Worm (Caenorhabditis elegans): ENCODE data around the gene lipl-8.

lipl-8 gene

ce11 chrV:14763582-14763981 is 15.1 kb upstream of the lipl-8 start:
- TF ChIP-seq F37B4.10 (GFP tag; IDR thresholded peaks at IDR 0.05) = no peak
- TF ChIP-seq zfh-2 (GFP tag; conservative IDR thresholded peaks at IDR 0.05) = no peak
- TF ChIP-seq let-607 (tag; optimal IDR thresholded peaks at IDR 0.05) = no peak
- TF ChIP-seq hmg-20 (GFP tag; IDR thresholded peaks at IDR 0.05) = no peak
- TF ChIP-seq akir-1 (GFP tag; optimal IDR thresholded peaks at IDR 0.05) = no peak
- no peak for TF ChIP-seq let-526 (GFP tag; IDR thresholded peaks at IDR 0.05)
- no peak for TF ChIP-seq rec-8 (tag; optimal IDR thresholded peaks at IDR 0.05)
- no peak for TF ChIP-seq sea-2 (GFP tag; IDR thresholded peaks at IDR 0.05)
- TF ChIP-seq nhr-120 (GFP tag; IDR thresholded peaks at IDR 0.05) = no peak
- TF ChIP-seq Y79H2A.3 (GFP tag; conservative IDR thresholded peaks at IDR 0.05) = no peak

DNA sequence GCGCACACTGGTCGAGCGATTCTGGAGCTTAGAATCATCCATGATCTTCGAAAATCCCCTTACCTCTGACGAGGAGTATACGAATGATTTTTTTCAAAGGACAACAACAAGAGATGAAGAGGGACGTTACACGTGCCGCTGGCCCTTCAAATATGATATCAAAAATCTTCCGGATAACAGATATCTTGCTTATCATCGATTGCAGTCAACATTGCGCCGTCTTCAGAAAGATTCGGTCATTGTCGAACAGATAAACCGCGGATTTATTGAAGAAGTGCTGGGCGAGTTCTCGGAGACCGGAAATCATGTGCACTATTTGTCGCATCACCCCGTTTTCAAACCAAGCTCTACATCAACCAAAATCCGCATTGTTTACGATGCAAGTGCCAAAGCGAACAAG is 14.1 kb upstream of the lipl-8 start:
- TF ChIP-seq F52B5.7 (tag; optimal IDR thresholded peaks at IDR 0.05) = no peak
- no peak for TF ChIP-seq let-526 (GFP tag; IDR thresholded peaks at IDR 0.05)
- TF ChIP-seq let-607 (tag; optimal IDR thresholded peaks at IDR 0.05) = no peak
- TF ChIP-seq Y56A3A.18 (GFP tag; IDR thresholded peaks at IDR 0.05) = no peak
- no peak for TF ChIP-seq ztf-25 (GFP tag; IDR thresholded peaks at IDR 0.05)
- TF ChIP-seq hsf-1 (GFP tag; IDR thresholded peaks at IDR 0.05) = no peak
- TF ChIP-seq lin-35 (GFP tag; optimal IDR thresholded peaks at IDR 0.05) = no peak
- TF ChIP-seq atf-7 (tag; optimal IDR thresholded peaks at IDR 0.05) = no peak
- no peak for TF ChIP-seq B0336.3 (GFP tag; IDR thresholded peaks at IDR 0.05)
- no peak for TF ChIP-seq Y53F4B.3 (GFP tag; IDR thresholded peaks at IDR 0.05)
- TF ChIP-seq unc-62 (GFP tag; optimal IDR thresholded peaks at IDR 0.05) = no peak
- no peak for TF ChIP-seq zfh-2 (GFP tag; conservative IDR thresholded peaks at IDR 0.05)

- peak; percentile 17; the same call in 1 of the 2 replicates for TF ChIP-seq egrh-3 (GFP tag; IDR thresholded peaks at IDR 0.05)
Measured at ce11 chrV:14750357-14750756, 1.8 kb upstream of the lipl-8 start, which contains the start of gene nspa-10. Gene nspa-10, minus strand, starts transcription at chrV:14750457.

DNA sequence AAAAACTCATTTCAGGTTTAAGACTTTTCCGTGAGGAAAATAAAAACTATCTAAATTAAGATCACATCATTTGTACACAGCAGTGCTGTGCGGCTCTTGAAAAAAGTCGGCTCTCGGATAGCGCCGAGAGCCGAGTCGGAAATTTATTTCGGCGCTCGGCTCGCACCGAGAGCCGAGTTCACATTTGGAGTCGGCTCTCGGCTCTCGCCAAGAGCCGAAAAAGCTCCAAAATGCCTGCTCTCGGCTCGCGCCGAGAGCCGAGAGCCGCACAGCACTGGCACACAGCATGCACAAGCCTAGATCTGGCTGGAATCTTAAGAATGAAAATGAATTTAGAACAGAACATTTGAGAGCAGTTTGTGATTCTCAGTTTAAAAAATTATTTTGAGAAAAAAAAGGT is 1.5 kb downstream of the lipl-8 start:
- TF ChIP-seq dpl-1 (GFP tag; optimal IDR thresholded peaks at IDR 0.05) (no peak), ztf-18 (tag; optimal IDR thresholded peaks at IDR 0.05) (no peak), F57A8.1 (GFP tag; optimal IDR thresholded peaks at IDR 0.05) (no peak), sdz-38 (tag; optimal IDR thresholded peaks at IDR 0.05) (no peak), madf-3 (GFP tag; IDR thresholded peaks at IDR 0.05) (no peak), T07F8.4 (tag; optimal IDR thresholded peaks at IDR 0.05) (no peak), egrh-3 (GFP tag; IDR thresholded peaks at IDR 0.05) (peak; percentile 70; the same call in 1 of the 2 replicates), ama-1 (optimal IDR thresholded peaks at IDR 0.05) (no peak), ama-1 (GFP tag; optimal IDR thresholded peaks at IDR 0.05) (no peak), pbrm-1 (GFP tag; IDR thresholded peaks at IDR 0.05) (no peak), zfh-2 (GFP tag; conservative IDR thresholded peaks at IDR 0.05) (peak; percentile 79; the same call in 1 of the 2 replicates), ztf-3 (GFP tag; optimal IDR thresholded peaks at IDR 0.05) (no peak), nfya-2 (GFP tag; IDR thresholded peaks at IDR 0.05) (no peak), ceh-100 (GFP tag; IDR thresholded peaks at IDR 0.05) (no peak)

ce11 chrV:14744824-14745223 is 3.7 kb downstream of the lipl-8 start:
- TF ChIP-seq zfh-2 (GFP tag; conservative IDR thresholded peaks at IDR 0.05) (peak; percentile 85), lin-26 (GFP tag; IDR thresholded peaks at IDR 0.05) (0 out of 2 replicates have a peak, but pooled peaks have one; percentile 14), egrh-3 (GFP tag; IDR thresholded peaks at IDR 0.05) (peak; percentile 69), Y53F4B.3 (GFP tag; IDR thresholded peaks at IDR 0.05) (no peak)
